Worm (Caenorhabditis elegans) whole organism, L4 larva: ENCODE data around the gene B0238.9.
A peak's percentile ranks its signal among the peaks of the same experiment; 100 is the strongest.

Experiments used
- F10B5.3 ChIP-seq: sonication (generic microtip); optimal IDR thresholded peaks from 2 replicates; lab custom pipeline; 2016; ENCODE audit warnings: mild to moderate bottlenecking, missing genetic modification characterization, missing compliant biosample characterization
- aha-1 ChIP-seq: fragments of 150-350 bp; peaks from one replicate; lab custom pipeline; 2014; ENCODE audit warnings: missing biosample characterization, missing genetic modification characterization
- ceh-82 ChIP-seq: sonication (generic microtip); optimal IDR thresholded peaks from 2 replicates; lab custom pipeline; 2017; ENCODE audit warnings: missing biosample characterization, missing genetic modification characterization
- jun-1 ChIP-seq: fragments of 150-350 bp; optimal IDR thresholded peaks from 2 replicates; lab custom pipeline; 2014; ENCODE audit warnings: missing biosample characterization, missing genetic modification reagents, missing genetic modification characterization
- mdl-1 ChIP-seq, 2 experiments: fragments of 150-350 bp in 1 of 2; sonication (generic microtip) in 1 of 2; optimal IDR thresholded peaks; 2 replicates each; lab custom pipeline; 2014 to 2017; ENCODE audit warnings: missing biosample characterization in 2 of 2, missing genetic modification characterization in 2 of 2
- nhr-28 ChIP-seq: fragments of 150-350 bp; optimal IDR thresholded peaks from 2 replicates; lab custom pipeline; 2014; ENCODE audit warnings: missing biosample characterization, missing genetic modification characterization
- pqm-1 ChIP-seq: sonication (generic microtip); optimal IDR thresholded peaks from 2 replicates; lab custom pipeline; 2017; ENCODE audit warnings: missing biosample characterization, missing genetic modification characterization
- unc-39 ChIP-seq: sonication (generic microtip); optimal IDR thresholded peaks from 2 replicates; lab custom pipeline; 2017; ENCODE audit warnings: missing biosample characterization, missing genetic modification characterization
- unc-62 ChIP-seq, 3 experiments: fragments of 150-350 bp in 1 of 3; sonication (generic microtip); optimal IDR thresholded peaks in 2 of 3; peaks in 1 of 3; 1 replicate in 1 of 3; 2 replicates in 2 of 3; lab custom pipeline; 2014 to 2017; ENCODE audit warnings: missing biosample characterization in 3 of 3, missing genetic modification characterization in 3 of 3, missing genetic modification reagents in 3 of 3, missing genotype in 1 of 3

Gene B0238.9

ce11 chrV:5228513-5228912, 49.4 kb downstream of the B0238.9 start:
- peak in 1 of 2 experiments; percentile 85 for TF ChIP-seq unc-62 (GFP tag; optimal IDR thresholded peaks at IDR 0.05 in 1 of 2; lab: Kevin White, UChicago)
- TF ChIP-seq unc-62 (tag; optimal IDR thresholded peaks at IDR 0.05; lab: Kevin White, UChicago), result no peak
- peak; percentile 21 for TF ChIP-seq nhr-28
- TF ChIP-seq unc-39 (tag; lab: Kevin White, UChicago), result no peak
- no peak for TF ChIP-seq jun-1

DNA sequence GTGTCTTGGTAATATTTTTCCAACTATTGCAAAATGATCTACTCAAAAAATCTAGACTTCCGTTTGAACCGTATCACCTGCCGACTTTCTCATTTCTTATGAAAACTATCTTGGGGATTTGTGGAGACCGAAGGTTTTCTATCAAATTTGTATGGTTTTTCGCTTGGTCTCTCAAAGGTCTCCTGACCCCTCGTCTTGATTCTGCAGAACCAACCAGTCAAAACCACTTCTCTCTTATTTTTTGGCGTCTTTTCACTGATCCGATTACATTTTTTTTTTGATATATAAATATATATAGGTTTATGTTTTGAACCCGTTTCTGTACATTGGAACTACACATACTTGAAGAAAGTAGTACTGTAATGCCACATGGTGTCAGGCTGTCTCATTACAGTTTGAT, 52.2 kb downstream of the B0238.9 start:
- TF ChIP-seq mdl-1 (tag; optimal IDR thresholded peaks at IDR 0.05; lab: Kevin White, UChicago), result peak in 1 of 2 experiments; percentile 3
- no peak for TF ChIP-seq aha-1
- TF ChIP-seq F10B5.3, result no peak
- TF ChIP-seq pqm-1 (tag; lab: Kevin White, UChicago), result no peak
- no peak for TF ChIP-seq ceh-82 (tag; lab: Kevin White, UChicago)
